Worm (Caenorhabditis elegans): ENCODE data around the gene F46F5.10.

F46F5.10 gene

ce11 chrII:872993-873787 lies 49.6 kb downstream of the F46F5.10 start, which contains the start of gene alg-2 (continued):
- no peak for TF ChIP-seq pat-9 (tag; optimal IDR thresholded peaks at IDR 0.05)
- TF ChIP-seq che-1 (tag; optimal IDR thresholded peaks at IDR 0.05): peak; percentile 26
- TF ChIP-seq madf-2 (tag; optimal IDR thresholded peaks at IDR 0.05): no peak
- no peak for TF ChIP-seq sox-4 (tag; optimal IDR thresholded peaks at IDR 0.05)
- TF ChIP-seq ref-2 (tag; optimal IDR thresholded peaks at IDR 0.05): peak; percentile 52
- peak; percentile 91 for TF ChIP-seq unc-42 (tag; optimal IDR thresholded peaks at IDR 0.05)
- no peak for TF ChIP-seq ceh-6 (GFP tag; optimal IDR thresholded peaks at IDR 0.05)
- TF ChIP-seq ceh-30 (tag; optimal IDR thresholded peaks at IDR 0.05): no peak
- no peak for TF ChIP-seq hlh-30 (tag; optimal IDR thresholded peaks at IDR 0.05; ENCODE audit: insufficient read depth)
- TF ChIP-seq ets-4 (tag; optimal IDR thresholded peaks at IDR 0.05): peak; percentile 15
- no peak for TF ChIP-seq npax-4 (tag; optimal IDR thresholded peaks at IDR 0.05)
- TF ChIP-seq K09A11.1 (tag; optimal IDR thresholded peaks at IDR 0.05; ENCODE audit: insufficient read depth): no peak
- TF ChIP-seq pag-3 (tag; optimal IDR thresholded peaks at IDR 0.05; ENCODE audit: borderline replicate concordance): no peak
- TF ChIP-seq pha-2 (tag; optimal IDR thresholded peaks at IDR 0.05): no peak
- TF ChIP-seq ceh-9 (tag; optimal IDR thresholded peaks at IDR 0.05): no peak
- no peak for TF ChIP-seq elt-4 (tag; optimal IDR thresholded peaks at IDR 0.05)
- no peak for TF ChIP-seq ama-1 (optimal IDR thresholded peaks at IDR 0.05)
- TF ChIP-seq ahr-1 (tag; optimal IDR thresholded peaks at IDR 0.05): no peak
- TF ChIP-seq dve-1 (tag; optimal IDR thresholded peaks at IDR 0.05): no peak
- no peak for TF ChIP-seq pros-1 (tag; optimal IDR thresholded peaks at IDR 0.05)
- TF ChIP-seq elt-2 (tag; optimal IDR thresholded peaks at IDR 0.05): peak; percentile 53
- TF ChIP-seq unc-86 (tag; optimal IDR thresholded peaks at IDR 0.05): no peak
- TF ChIP-seq hlh-6 (tag; optimal IDR thresholded peaks at IDR 0.05): no peak
- no peak for TF ChIP-seq rnt-1 (tag; optimal IDR thresholded peaks at IDR 0.05)
- TF ChIP-seq nhr-11 (tag; optimal IDR thresholded peaks at IDR 0.05): no peak
- TF ChIP-seq ceh-18 (tag; optimal IDR thresholded peaks at IDR 0.05): no peak
- no peak for TF ChIP-seq pqm-1 (tag; optimal IDR thresholded peaks at IDR 0.05)
- TF ChIP-seq K02D7.2 (tag; optimal IDR thresholded peaks at IDR 0.05): peak; percentile 27
- TF ChIP-seq ceh-48 (tag; optimal IDR thresholded peaks at IDR 0.05): peak; percentile 67
- TF ChIP-seq nfya-1 (tag; optimal IDR thresholded peaks at IDR 0.05): no peak
- no peak for TF ChIP-seq hlh-8 (tag; optimal IDR thresholded peaks at IDR 0.05)
- no peak for TF ChIP-seq lim-6 (tag; optimal IDR thresholded peaks at IDR 0.05)
- TF ChIP-seq ceh-22 (tag; optimal IDR thresholded peaks at IDR 0.05): no peak

Data from whole organism, late embryonic.